Worm (Caenorhabditis elegans): ENCODE data around the gene srh-299.

DNA sequence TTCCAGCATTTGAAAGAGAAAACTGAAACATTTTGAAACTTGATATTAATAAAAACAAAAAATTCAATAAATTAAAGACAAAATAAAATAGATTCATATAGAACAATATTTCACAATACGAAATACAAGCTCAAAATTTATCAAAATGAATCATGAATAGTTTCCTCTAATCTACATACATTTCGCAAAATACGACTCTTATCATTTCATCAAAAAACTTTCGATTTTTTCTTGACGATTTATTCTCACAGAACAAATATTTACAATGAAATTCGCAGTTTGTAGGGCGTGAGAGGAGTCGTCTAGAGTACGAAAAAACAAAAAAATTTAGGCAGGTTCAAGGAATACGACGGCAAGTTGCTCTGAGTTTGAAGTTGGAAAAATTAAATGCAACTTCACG is 27.0 kb downstream of the srh-299 start:
- TF ChIP-seq fos-1 (tag; optimal IDR thresholded peaks at IDR 0.05): no peak
- no peak for TF ChIP-seq snpc-4 (tag; optimal IDR thresholded peaks at IDR 0.05)
- no peak for TF ChIP-seq egl-27 (tag; optimal IDR thresholded peaks at IDR 0.05)
- TF ChIP-seq Y48G9A.11 (GFP tag; IDR thresholded peaks at IDR 0.05): no peak
- TF ChIP-seq aly-2 (tag; optimal IDR thresholded peaks at IDR 0.05): no peak
- no peak for TF ChIP-seq fkh-10 (GFP tag; optimal IDR thresholded peaks at IDR 0.05)
- no peak for TF ChIP-seq nhr-77 (tag; optimal IDR thresholded peaks at IDR 0.05)

Measured in whole organism, L4 larva.